Worm (Caenorhabditis elegans): ENCODE measurements around the gene pals-33.

Gene pals-33

ce11 chrV:3637086-3637485, 36.1 kb upstream of the pals-33 start, which contains the start of gene srx-41:
Gene srx-41 (minus strand): TSS chrV:3637186.
- TF ChIP-seq M03D4.4 (tag; optimal IDR thresholded peaks at IDR 0.05) (no peak), ham-2 (GFP tag; optimal IDR thresholded peaks at IDR 0.05) (no peak), mab-5 (tag; optimal IDR thresholded peaks at IDR 0.05) (no peak), mls-2 (tag; optimal IDR thresholded peaks at IDR 0.05) (no peak), flh-1 (GFP tag; optimal IDR thresholded peaks at IDR 0.05) (no peak), bed-3 (GFP tag; optimal IDR thresholded peaks at IDR 0.05) (no peak), snpc-4 (tag; optimal IDR thresholded peaks at IDR 0.05) (no peak), tbx-8 (GFP tag; optimal IDR thresholded peaks at IDR 0.05) (no peak), zip-8 (tag; optimal IDR thresholded peaks at IDR 0.05) (no peak), unc-62 (GFP tag; optimal IDR thresholded peaks at IDR 0.05) (no peak), nhr-12 (tag; optimal IDR thresholded peaks at IDR 0.05) (no peak), ceh-43 (GFP tag; optimal IDR thresholded peaks at IDR 0.05) (no peak), sem-2 (GFP tag; optimal IDR thresholded peaks at IDR 0.05) (no peak), blmp-1 (tag; optimal IDR thresholded peaks at IDR 0.05) (no peak), nhr-237 (tag; optimal IDR thresholded peaks at IDR 0.05) (no peak), pha-4 (tag; optimal IDR thresholded peaks at IDR 0.05) (no peak), nhr-2 (tag; optimal IDR thresholded peaks at IDR 0.05) (no peak)

ce11 chrV:3639873-3640272, 33.3 kb upstream of the pals-33 start:
- no peak for TF ChIP-seq bed-3 (GFP tag; optimal IDR thresholded peaks at IDR 0.05)

ce11 chrV:3644193-3644693, 28.9 kb upstream of the pals-33 start, which contains the start of gene F59B1.8:
Gene F59B1.8 (minus strand): TSS chrV:3644243.
- peak; percentile 54 for TF ChIP-seq zip-8 (tag; optimal IDR thresholded peaks at IDR 0.05)
- no peak for TF ChIP-seq pha-4 (tag; optimal IDR thresholded peaks at IDR 0.05)
- peak; percentile 45 for TF ChIP-seq nhr-2 (tag; optimal IDR thresholded peaks at IDR 0.05)
- no peak for TF ChIP-seq M03D4.4 (tag; optimal IDR thresholded peaks at IDR 0.05)
- TF ChIP-seq drap-1 (GFP tag; optimal IDR thresholded peaks at IDR 0.05) = no peak
- no peak for TF ChIP-seq ztf-11 (tag; optimal IDR thresholded peaks at IDR 0.05)
- TF ChIP-seq nhr-76 (tag; optimal IDR thresholded peaks at IDR 0.05) = no peak
- TF ChIP-seq elt-1 (tag; optimal IDR thresholded peaks at IDR 0.05; ENCODE audit: borderline replicate concordance, insufficient read depth) = no peak
- TF ChIP-seq cnd-1 (tag; optimal IDR thresholded peaks at IDR 0.05) = no peak
- TF ChIP-seq lin-13 (tag; optimal IDR thresholded peaks at IDR 0.05) = no peak
- peak; percentile 2 for TF ChIP-seq unc-62 (GFP tag; optimal IDR thresholded peaks at IDR 0.05)
- TF ChIP-seq sem-2 (GFP tag; optimal IDR thresholded peaks at IDR 0.05) = no peak

ce11 chrV:3647862-3648261, 25.3 kb upstream of the pals-33 start, which contains the start of gene F59B1.10:
Gene F59B1.10 (minus strand): TSS chrV:3647962.
- TF ChIP-seq ztf-11 (tag; optimal IDR thresholded peaks at IDR 0.05) (no peak), snpc-4 (tag; optimal IDR thresholded peaks at IDR 0.05) (no peak), sem-2 (GFP tag; optimal IDR thresholded peaks at IDR 0.05) (no peak), cnd-1 (tag; optimal IDR thresholded peaks at IDR 0.05) (no peak), elt-3 (tag; optimal IDR thresholded peaks at IDR 0.05) (no peak), mep-1 (tag; optimal IDR thresholded peaks at IDR 0.05) (no peak), lsy-2 (tag; optimal IDR thresholded peaks at IDR 0.05) (no peak), ham-2 (GFP tag; optimal IDR thresholded peaks at IDR 0.05) (no peak), M03D4.4 (tag; optimal IDR thresholded peaks at IDR 0.05) (no peak), nhr-28 (tag; optimal IDR thresholded peaks at IDR 0.05) (no peak), tbx-8 (GFP tag; optimal IDR thresholded peaks at IDR 0.05) (no peak), lin-32 (GFP tag; optimal IDR thresholded peaks at IDR 0.05) (no peak), ceh-43 (GFP tag; optimal IDR thresholded peaks at IDR 0.05) (no peak)

- TF ChIP-seq unc-120 (tag; optimal IDR thresholded peaks at IDR 0.05; ENCODE audit: poor library complexity, severe bottlenecking) (no peak), elt-3 (tag; optimal IDR thresholded peaks at IDR 0.05) (no peak), mab-5 (tag; optimal IDR thresholded peaks at IDR 0.05) (no peak), nhr-12 (tag; optimal IDR thresholded peaks at IDR 0.05) (no peak), mep-1 (tag; optimal IDR thresholded peaks at IDR 0.05) (no peak), ceh-83 (GFP tag; optimal IDR thresholded peaks at IDR 0.05) (no peak), flh-1 (GFP tag; optimal IDR thresholded peaks at IDR 0.05) (no peak)
These were observed 23.7 kb upstream of the pals-33 start, which contains the start of gene str-114 for ce11 chrV:3649473-3649872. Gene str-114 (plus strand): TSS chrV:3649773.

All from whole organism, mixed stage, embryonic.